Fruit fly (Drosophila melanogaster) whole organism, embryonic: ENCODE data around the gene CG18428.

Source experiments
- ATbp ChIP-seq: fragments of 200-800 bp; sonication (Bioruptor generic); optimal IDR thresholded peaks from 2 replicates; lab custom pipeline; 2017; ENCODE audit warnings: missing biosample characterization, mild to moderate bottlenecking, missing genetic modification characterization, missing genetic modification reagents
- Aef1 ChIP-seq: fragments of 200-800 bp; sonication (Bioruptor generic); IDR thresholded peaks from 3 replicates; pipeline ENCODE4 v1.3.6; 2022; ENCODE audit warnings: missing biosample characterization, missing genetic modification characterization
- Asciz ChIP-seq: fragments of 200-800 bp; sonication (Bioruptor generic); optimal IDR thresholded peaks from 2 replicates; lab custom pipeline; 2017; ENCODE audit warnings: missing biosample characterization, mild to moderate bottlenecking, missing genetic modification characterization, missing genetic modification reagents
- Bgb ChIP-seq: fragments of 200-800 bp; sonication (Bioruptor generic); IDR thresholded peaks from 2 replicates; pipeline ENCODE4 v1.3.6; 2022; ENCODE audit warnings: missing biosample characterization, missing genetic modification characterization; ENCODE audit not compliant: partially characterized antibody
- CG10565 ChIP-seq: fragments of 200-800 bp; sonication (Bioruptor generic); optimal IDR thresholded peaks from 3 replicates; lab custom pipeline; 2016; ENCODE audit warnings: missing biosample characterization, mild to moderate bottlenecking, missing genetic modification characterization
- CG11696 ChIP-seq: fragments of 200-800 bp; sonication (Bioruptor generic); IDR thresholded peaks from 2 replicates; pipeline ENCODE4 v1.3.6; 2022; ENCODE audit warnings: missing biosample characterization, missing genetic modification characterization
- CG12299 ChIP-seq: fragments of 200-800 bp; sonication (Bioruptor generic); optimal IDR thresholded peaks from 2 replicates; lab custom pipeline; 2018; ENCODE audit warnings: missing biosample characterization, mild to moderate bottlenecking, missing genetic modification characterization
- CG12391 ChIP-seq: fragments of 200-800 bp; sonication (Bioruptor generic); optimal IDR thresholded peaks from 3 replicates; lab custom pipeline; 2018; ENCODE audit warnings: missing biosample characterization, mild to moderate bottlenecking, missing genetic modification characterization, moderate library complexity
- CG15011 ChIP-seq: fragments of 200-800 bp; sonication (Bioruptor generic); optimal IDR thresholded peaks from 3 replicates; lab custom pipeline; 2018; ENCODE audit warnings: missing biosample characterization, mild to moderate bottlenecking, missing genetic modification characterization
- CG1602 ChIP-seq: fragments of 200-800 bp; sonication (Bioruptor generic); optimal IDR thresholded peaks from 3 replicates; lab custom pipeline; 2016; ENCODE audit warnings: missing biosample characterization, missing genetic modification characterization
- CG18599 ChIP-seq: fragments of 200-800 bp; sonication (Bioruptor generic); optimal IDR thresholded peaks from 3 replicates; lab custom pipeline; 2017; ENCODE audit warnings: missing biosample characterization, missing genetic modification characterization, mild to moderate bottlenecking, moderate library complexity, missing genetic modification reagents
- CG32532 ChIP-seq: fragments of 200-800 bp; sonication (Bioruptor generic); IDR thresholded peaks from 2 replicates; pipeline ENCODE4 v1.3.6; 2022; ENCODE audit warnings: missing biosample characterization, missing genetic modification characterization
- CG33213 ChIP-seq: fragments of 200-800 bp; sonication (Bioruptor generic); optimal IDR thresholded peaks from 3 replicates; lab custom pipeline; 2016; ENCODE audit warnings: missing biosample characterization, missing genetic modification characterization
- CG34224 ChIP-seq: fragments of 200-800 bp; sonication (Bioruptor generic); IDR thresholded peaks from 3 replicates; pipeline ENCODE4 v1.3.6; 2022; ENCODE audit warnings: missing biosample characterization, missing genetic modification characterization; ENCODE audit not compliant: partially characterized antibody
- CG34376 ChIP-seq: fragments of 200-800 bp; sonication (Bioruptor generic); optimal IDR thresholded peaks from 2 replicates; lab custom pipeline; 2018; ENCODE audit warnings: missing biosample characterization, mild to moderate bottlenecking, missing genetic modification characterization
- CG34422 ChIP-seq: fragments of 200-800 bp; sonication (Bioruptor generic); IDR thresholded peaks from 3 replicates; pipeline ENCODE4 v1.3.6; 2022; ENCODE audit warnings: missing biosample characterization, missing genetic modification characterization
- CG3726 ChIP-seq: fragments of 200-800 bp; sonication (Bioruptor generic); IDR thresholded peaks from 3 replicates; pipeline ENCODE4, ENCODE4 v1.3.6; 2022; ENCODE audit warnings: missing biosample characterization, missing genetic modification characterization
- CG4854 ChIP-seq: fragments of 200-800 bp; sonication (Bioruptor generic); optimal IDR thresholded peaks from 2 replicates; lab custom pipeline; 2016; ENCODE audit warnings: missing biosample characterization, missing genetic modification characterization, inconsistent platforms
- CG6689 ChIP-seq: fragments of 200-800 bp; sonication (Bioruptor generic); IDR thresholded peaks from 2 replicates; pipeline ENCODE4 v1.3.6; 2022; ENCODE audit warnings: missing biosample characterization, missing genetic modification characterization
- CG7745 ChIP-seq: fragments of 200-800 bp; sonication (Bioruptor generic); optimal IDR thresholded peaks from 2 replicates; lab custom pipeline; 2018; ENCODE audit warnings: missing biosample characterization, mild to moderate bottlenecking, missing genetic modification characterization, moderate library complexity
- CG8478 ChIP-seq: fragments of >200 bp; optimal IDR thresholded peaks from 2 replicates; lab custom pipeline; 2018
- CG9215 ChIP-seq: fragments of 200-800 bp; sonication (Bioruptor generic); IDR thresholded peaks from 2 replicates; pipeline ENCODE4 v1.3.6; 2022; ENCODE audit warnings: missing biosample characterization, missing genetic modification characterization
- CG9437 ChIP-seq: fragments of 200-800 bp; sonication (Bioruptor generic); optimal IDR thresholded peaks from 2 replicates; lab custom pipeline; 2018; ENCODE audit warnings: missing biosample characterization, mild to moderate bottlenecking, missing genetic modification characterization
- Hand ChIP-seq: fragments of 200-800 bp; sonication (Bioruptor generic); optimal IDR thresholded peaks from 2 replicates; lab custom pipeline; 2017; ENCODE audit warnings: mild to moderate bottlenecking, missing biosample characterization, missing genetic modification reagents, missing genetic modification characterization
- Mad ChIP-seq: fragments of 200-800 bp; sonication (Bioruptor generic); optimal IDR thresholded peaks from 2 replicates; lab custom pipeline; 2016; ENCODE audit warnings: missing biosample characterization, missing genetic modification characterization
- Mrtf ChIP-seq: fragments of 200-800 bp; sonication (Bioruptor generic); IDR thresholded peaks from 3 replicates; pipeline ENCODE4 v1.3.6; 2022; ENCODE audit warnings: missing biosample characterization, missing genetic modification characterization
- Myb ChIP-seq: fragments of 200-800 bp; sonication (Bioruptor generic); optimal IDR thresholded peaks from 2 replicates; lab custom pipeline; 2016; ENCODE audit warnings: missing biosample characterization, missing genetic modification characterization
- Pdp1 ChIP-seq, 2 experiments: fragments of 200-800 bp; sonication (Bioruptor generic); optimal IDR thresholded peaks; 3 replicates each; lab custom pipeline; 2016; ENCODE audit warnings: missing biosample characterization in 2 of 2, missing genetic modification characterization in 2 of 2, mild to moderate bottlenecking in 1 of 2, moderate library complexity in 1 of 2
- Scr ChIP-seq: fragments of 200-800 bp; sonication (Bioruptor generic); IDR thresholded peaks from 2 replicates; pipeline ENCODE4 v1.3.6; 2022; ENCODE audit warnings: missing biosample characterization, missing genetic modification characterization; ENCODE audit not compliant: partially characterized antibody
- Trl ChIP-seq, 3 experiments: fragments of >200 bp in 2 of 3; fragments of 200-800 bp in 1 of 3; sonication (Bioruptor generic) in 1 of 3; optimal IDR thresholded peaks; 2 replicates in 1 of 3; 3 replicates in 2 of 3; lab custom pipeline; 2016 to 2017; ENCODE audit warnings: missing biosample characterization in 1 of 3, missing genetic modification characterization in 1 of 3
- Vsx1 ChIP-seq: fragments of 200-800 bp; sonication (Bioruptor generic); optimal IDR thresholded peaks from 2 replicates; lab custom pipeline; 2017; ENCODE audit warnings: missing biosample characterization, mild to moderate bottlenecking, missing genetic modification characterization, missing genetic modification reagents
- abd-A ChIP-seq: fragments of 200-800 bp; sonication (Bioruptor generic); optimal IDR thresholded peaks from 3 replicates; lab custom pipeline; 2019; ENCODE audit warnings: missing biosample characterization, mild to moderate bottlenecking, missing genetic modification characterization, moderate library complexity
- cg ChIP-seq: fragments of 200-800 bp; sonication (Bioruptor generic); optimal IDR thresholded peaks from 3 replicates; lab custom pipeline; 2019; ENCODE audit warnings: missing biosample characterization, mild to moderate bottlenecking, missing genetic modification characterization, moderate library complexity
- dati ChIP-seq: fragments of 200-800 bp; sonication (Bioruptor generic); IDR thresholded peaks from 2 replicates; pipeline ENCODE4 v1.3.6; 2022; ENCODE audit warnings: missing biosample characterization, missing genetic modification characterization
- grau ChIP-seq: fragments of 200-800 bp; optimal IDR thresholded peaks from 3 replicates; lab custom pipeline; 2019; ENCODE audit warnings: missing biosample characterization, mild to moderate bottlenecking, missing genetic modification characterization, moderate library complexity
- h ChIP-seq: fragments of >200 bp; optimal IDR thresholded peaks from 2 replicates; lab custom pipeline; 2017
- luna ChIP-seq: fragments of 200-800 bp; sonication (Bioruptor generic); optimal IDR thresholded peaks from 2 replicates; lab custom pipeline; 2016; ENCODE audit warnings: missing biosample characterization, missing genetic modification characterization
- mam ChIP-seq: fragments of 200-800 bp; sonication (Bioruptor generic); optimal IDR thresholded peaks from 3 replicates; lab custom pipeline; 2016; ENCODE audit warnings: missing biosample characterization, missing genetic modification characterization
- nerfin-1 ChIP-seq: fragments of 200-800 bp; sonication (Bioruptor generic); optimal IDR thresholded peaks from 3 replicates; lab custom pipeline; 2019; ENCODE audit warnings: missing biosample characterization, mild to moderate bottlenecking, missing genetic modification characterization, moderate library complexity
- odd ChIP-seq: fragments of 200-800 bp; sonication (Bioruptor generic); optimal IDR thresholded peaks from 2 replicates; lab custom pipeline; 2017; ENCODE audit warnings: missing biosample characterization, mild to moderate bottlenecking, missing genetic modification characterization
- org-1 ChIP-seq: fragments of 200-800 bp; sonication (Bioruptor generic); optimal IDR thresholded peaks from 2 replicates; lab custom pipeline; 2017; ENCODE audit warnings: missing biosample characterization, missing genetic modification characterization
- pan ChIP-seq, 4 experiments: fragments of >200 bp in 3 of 4; fragments of 200-800 bp in 1 of 4; sonication (Bioruptor generic) in 1 of 4; optimal IDR thresholded peaks in 3 of 4; IDR thresholded peaks in 1 of 4; 2 replicates each; pipeline versions ENCODE4 v1.3.6 to Lab custom; 2017 to 2022; ENCODE audit warnings: missing biosample characterization in 2 of 4, missing genetic modification characterization in 2 of 4, mixed read lengths in 1 of 4
- pb ChIP-seq: fragments of 200-800 bp; sonication (Bioruptor generic); optimal IDR thresholded peaks from 3 replicates; lab custom pipeline; 2016; ENCODE audit warnings: missing biosample characterization, missing genetic modification characterization
- psq ChIP-seq: fragments of 200-800 bp; sonication (Bioruptor generic); optimal IDR thresholded peaks from 2 replicates; lab custom pipeline; 2017; ENCODE audit warnings: missing biosample characterization, missing genetic modification characterization
- tio ChIP-seq: fragments of 200-800 bp; sonication (Bioruptor generic); optimal IDR thresholded peaks from 2 replicates; lab custom pipeline; 2017; ENCODE audit warnings: missing biosample characterization, missing genetic modification characterization, inconsistent platforms
- tx ChIP-seq: fragments of 200-800 bp; sonication (Bioruptor generic); optimal IDR thresholded peaks from 2 replicates; lab custom pipeline; 2016; ENCODE audit warnings: missing biosample characterization, missing genetic modification characterization
- usp ChIP-seq: fragments of >200 bp; optimal IDR thresholded peaks from 2 replicates; lab custom pipeline; 2017; ENCODE audit warnings: missing biosample characterization, missing genetic modification characterization
- wdn ChIP-seq: fragments of 200-800 bp; sonication (Bioruptor generic); IDR thresholded peaks from 2 replicates; pipeline ENCODE4 v1.3.6; 2022; ENCODE audit warnings: missing biosample characterization, missing genetic modification characterization
- yki ChIP-seq: fragments of >200 bp; optimal IDR thresholded peaks from 3 replicates; lab custom pipeline; 2018

The CG18428 gene

DNA sequence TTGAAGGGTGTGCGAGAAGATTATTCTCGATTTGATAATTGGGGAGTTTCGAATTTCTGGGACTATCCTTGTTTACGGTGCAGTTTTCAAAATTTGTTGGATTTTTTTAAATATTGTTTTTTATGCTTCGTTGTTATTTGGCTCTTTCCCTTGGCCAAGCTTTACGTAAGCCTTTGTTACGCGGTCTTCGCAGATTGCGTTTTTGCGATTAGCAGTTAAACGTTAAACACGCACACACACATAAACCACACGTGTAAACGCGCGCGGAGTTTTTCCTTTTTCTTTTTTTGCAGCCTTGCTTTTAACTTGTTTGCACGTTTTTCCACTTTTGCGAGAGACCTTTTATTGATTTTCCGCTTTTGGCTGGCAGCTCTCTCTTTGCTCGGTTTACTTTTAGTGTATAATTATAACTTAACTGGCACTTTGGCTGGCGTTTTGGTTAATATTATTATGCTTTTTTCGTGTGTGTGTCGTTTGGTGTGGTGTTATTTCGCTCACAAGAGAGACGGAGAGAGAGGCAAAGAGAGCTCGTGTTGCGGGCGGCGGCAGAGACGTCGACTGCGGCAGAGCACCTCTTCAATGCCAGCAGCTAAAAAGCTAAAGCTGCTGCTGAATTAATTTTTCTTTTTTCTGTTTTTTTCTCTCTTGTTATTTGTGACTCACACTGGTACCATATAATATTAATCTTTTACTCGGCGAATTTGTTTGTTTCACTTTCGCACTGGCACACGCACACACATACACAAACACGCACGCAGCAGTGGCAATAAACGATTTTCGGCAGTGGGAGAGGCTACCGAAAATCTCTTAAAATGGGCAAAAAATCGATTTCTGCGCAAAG lies 4.4 kb upstream of the CG18428 start (continued):
- no peak for TF ChIP-seq org-1
- no peak for TF ChIP-seq pb (GFP tag; lab: Kevin White, UChicago)
- TF ChIP-seq CG1602 = no peak
- TF ChIP-seq CG34376 (GFP tag; lab: Kevin White, UChicago) = peak; percentile 59
- TF ChIP-seq CG7745 (tag; lab: Kevin White, UChicago) = no peak
- no peak for TF ChIP-seq wdn
- TF ChIP-seq yki (lab: Kevin White, UChicago) = peak; percentile 2
- TF ChIP-seq CG10565 (GFP tag; lab: Kevin White, UChicago) = no peak
- TF ChIP-seq mam (GFP tag; lab: Kevin White, UChicago) = no peak
- no peak for TF ChIP-seq CG15011 (GFP tag; lab: Kevin White, UChicago)
- no peak for TF ChIP-seq pan (optimal IDR thresholded peaks at IDR 0.05; lab: Kevin White, UChicago)
- TF ChIP-seq pan (GFP tag; optimal IDR thresholded peaks at IDR 0.05 in 1 of 2, IDR thresholded peaks at IDR 0.05 in 1 of 2) = no peak
- peak; percentile 73 for TF ChIP-seq abd-A (tag; lab: Kevin White, UChicago)
- peak; percentile 43 for TF ChIP-seq CG12299
- TF ChIP-seq ATbp (GFP tag; lab: Kevin White, UChicago) = no peak
- TF ChIP-seq grau (tag; lab: Kevin White, UChicago) = no peak
- TF ChIP-seq CG9437 (GFP tag; lab: Kevin White, UChicago) = peak; percentile 75
- no peak for TF ChIP-seq CG11696 (GFP tag; lab: Robert Waterston, UW)
- no peak for TF ChIP-seq CG32532 (GFP tag; lab: Robert Waterston, UW)
- TF ChIP-seq tio (GFP tag; lab: Kevin White, UChicago) = no peak
- no peak for TF ChIP-seq Mad (GFP tag; lab: Kevin White, UChicago)
- TF ChIP-seq cg = peak; percentile 65
- TF ChIP-seq CG4854 = no peak
- peak in 1 of 2 experiments; percentile 52 for TF ChIP-seq Pdp1 (GFP tag; optimal IDR thresholded peaks at IDR 0.05; lab: Kevin White, UChicago)
- no peak for TF ChIP-seq CG8478 (lab: Kevin White, UChicago)
- no peak for TF ChIP-seq CG12391 (tag; lab: Kevin White, UChicago)
- TF ChIP-seq CG34224 (GFP tag; lab: Robert Waterston, UW) = no peak
- TF ChIP-seq Bgb (GFP tag; lab: Robert Waterston, UW) = no peak
- no peak for TF ChIP-seq dati (GFP tag; lab: Robert Waterston, UW)
- no peak for TF ChIP-seq Hand
- TF ChIP-seq nerfin-1 = peak; percentile 77
- no peak for TF ChIP-seq CG6689 (GFP tag; lab: Robert Waterston, UW)
- no peak for TF ChIP-seq Myb
- TF ChIP-seq Vsx1 = no peak
- TF ChIP-seq Scr (GFP tag; lab: Robert Waterston, UW) = no peak
- no peak for TF ChIP-seq Asciz
- TF ChIP-seq Mrtf (GFP tag; lab: Robert Waterston, UW) = no peak
- TF ChIP-seq usp (GFP tag; lab: Kevin White, UChicago) = no peak
- TF ChIP-seq psq (GFP tag; lab: Kevin White, UChicago) = no peak
- no peak for TF ChIP-seq luna (GFP tag; lab: Kevin White, UChicago)
- no peak for TF ChIP-seq CG3726
- TF ChIP-seq Trl (optimal IDR thresholded peaks at IDR 0.05; lab: Kevin White, UChicago) = peak; percentile 86 to 95
- TF ChIP-seq Trl (GFP tag; optimal IDR thresholded peaks at IDR 0.05; lab: Kevin White, UChicago) = no peak
- no peak for TF ChIP-seq Aef1 (GFP tag; lab: Robert Waterston, UW)
- TF ChIP-seq odd (GFP tag; lab: Kevin White, UChicago) = no peak
- TF ChIP-seq CG18599 (GFP tag; lab: Kevin White, UChicago) = no peak
- no peak for TF ChIP-seq h (lab: Kevin White, UChicago)
- TF ChIP-seq CG34422 = no peak
- no peak for TF ChIP-seq CG9215 (GFP tag; lab: Robert Waterston, UW)
- no peak for TF ChIP-seq tx (GFP tag; lab: Kevin White, UChicago)
- no peak for TF ChIP-seq CG33213
